Fruit fly (Drosophila melanogaster) whole organism, prepupa: ENCODE results near the gene FBXO11.

Source experiments
- Blimp-1 ChIP-seq: fragments of 200-800 bp; sonication (Bioruptor generic); optimal IDR thresholded peaks from 3 replicates; lab custom pipeline; 2017; ENCODE audit warnings: missing biosample characterization, missing genetic modification characterization, mild to moderate bottlenecking, moderate library complexity, missing genetic modification reagents
- CG7368 ChIP-seq: fragments of 200-800 bp; sonication (Bioruptor generic); optimal IDR thresholded peaks from 3 replicates; lab custom pipeline; 2016; ENCODE audit warnings: missing biosample characterization, missing genetic modification characterization
- Ets21C ChIP-seq: fragments of 200-800 bp; sonication (Bioruptor generic); optimal IDR thresholded peaks from 3 replicates; lab custom pipeline; 2016; ENCODE audit warnings: missing biosample characterization, missing genetic modification characterization
- Sox102F ChIP-seq: fragments of 200-800 bp; sonication (Bioruptor generic); optimal IDR thresholded peaks from 2 replicates; lab custom pipeline; 2016; ENCODE audit warnings: missing biosample characterization, mild to moderate bottlenecking, missing genetic modification characterization
- pdm3 ChIP-seq: fragments of 200-800 bp; sonication (Bioruptor generic); optimal IDR thresholded peaks from 3 replicates; lab custom pipeline; 2016; ENCODE audit warnings: missing biosample characterization, missing genetic modification characterization

dm6 chr3R:9784341-9785062, 24.7 kb downstream of the FBXO11 start, which contains the start of the genes MtnA and CG8500:
- no peak for TF ChIP-seq pdm3
- TF ChIP-seq Blimp-1 (GFP tag; lab: Kevin White, UChicago), result no peak
- no peak for TF ChIP-seq CG7368
- no peak for TF ChIP-seq Sox102F (GFP tag; lab: Kevin White, UChicago)
- no peak for TF ChIP-seq Ets21C (GFP tag; lab: Kevin White, UChicago)
